Worm (Caenorhabditis elegans) whole organism, late embryonic: ENCODE data around the gene raga-1.

Experiments
- C08G9.2 ChIP-seq: sonication (generic microtip); optimal IDR thresholded peaks from 2 replicates; lab custom pipeline; 2016; ENCODE audit warnings: mild to moderate bottlenecking, missing genetic modification characterization, moderate library complexity, missing compliant biosample characterization
- C38D4.7 ChIP-seq: fragments of 200-800 bp; sonication (Bioruptor generic); optimal IDR thresholded peaks from 2 replicates; lab custom pipeline; 2018; ENCODE audit warnings: mild to moderate bottlenecking, missing genetic modification characterization, moderate library complexity, missing compliant biosample characterization
- K09A11.1 ChIP-seq: sonication (generic microtip); optimal IDR thresholded peaks from 2 replicates; lab custom pipeline; 2017; ENCODE audit warnings: antibody characterized with exemption, mild to moderate bottlenecking, missing genetic modification characterization, missing compliant biosample characterization; ENCODE audit not compliant: insufficient read depth
- Y22D7AL.16 ChIP-seq: sonication (generic microtip); optimal IDR thresholded peaks from 2 replicates; lab custom pipeline; 2016; ENCODE audit warnings: missing genetic modification characterization, missing compliant biosample characterization
- ceh-14 ChIP-seq: sonication (generic microtip); optimal IDR thresholded peaks from 2 replicates; lab custom pipeline; 2016; ENCODE audit warnings: missing genotype, missing genetic modification characterization, missing compliant biosample characterization
- ceh-18 ChIP-seq: sonication (generic microtip); optimal IDR thresholded peaks from 2 replicates; lab custom pipeline; 2016; ENCODE audit warnings: missing genetic modification characterization, missing compliant biosample characterization
- ceh-19 ChIP-seq: fragments of 200-800 bp; sonication (Bioruptor generic); optimal IDR thresholded peaks from 2 replicates; lab custom pipeline; 2018; ENCODE audit warnings: mild to moderate bottlenecking, missing genetic modification characterization, missing compliant biosample characterization
- ceh-31 ChIP-seq: sonication (generic microtip); optimal IDR thresholded peaks from 2 replicates; lab custom pipeline; 2016; ENCODE audit warnings: missing genetic modification characterization, missing compliant biosample characterization
- ceh-34 ChIP-seq: sonication (generic microtip); optimal IDR thresholded peaks from 2 replicates; lab custom pipeline; 2016; ENCODE audit warnings: mild to moderate bottlenecking, missing genetic modification characterization, missing compliant biosample characterization
- ceh-48 ChIP-seq: sonication (generic microtip); optimal IDR thresholded peaks from 2 replicates; lab custom pipeline; 2016; ENCODE audit warnings: missing genetic modification characterization, inconsistent platforms, missing compliant biosample characterization
- che-1 ChIP-seq: sonication (generic microtip); optimal IDR thresholded peaks from 2 replicates; lab custom pipeline; 2016; ENCODE audit warnings: mild to moderate bottlenecking, missing genetic modification characterization, missing compliant biosample characterization
- dmd-4 ChIP-seq: sonication (generic microtip); optimal IDR thresholded peaks from 2 replicates; lab custom pipeline; 2016; ENCODE audit warnings: borderline replicate concordance, missing genetic modification characterization, missing compliant biosample characterization
- dve-1 ChIP-seq: sonication (generic microtip); optimal IDR thresholded peaks from 2 replicates; lab custom pipeline; 2017; ENCODE audit warnings: antibody characterized with exemption, mild to moderate bottlenecking, missing genetic modification characterization, missing compliant biosample characterization
- elt-2 ChIP-seq: sonication (generic microtip); optimal IDR thresholded peaks from 2 replicates; lab custom pipeline; 2016; ENCODE audit warnings: missing genetic modification reagents, missing genetic modification characterization, missing compliant biosample characterization
- ets-4 ChIP-seq: sonication (generic microtip); optimal IDR thresholded peaks from 2 replicates; lab custom pipeline; 2016; ENCODE audit warnings: missing genetic modification characterization, missing compliant biosample characterization
- fax-1 ChIP-seq: sonication (generic microtip); optimal IDR thresholded peaks from 2 replicates; lab custom pipeline; 2016; ENCODE audit warnings: missing genotype, missing genetic modification characterization, missing compliant biosample characterization
- gmeb-2 ChIP-seq: sonication (generic microtip); optimal IDR thresholded peaks from 2 replicates; lab custom pipeline; 2016; ENCODE audit warnings: missing genetic modification characterization, inconsistent platforms, missing compliant biosample characterization
- hlh-30 ChIP-seq: sonication (generic microtip); optimal IDR thresholded peaks from 2 replicates; lab custom pipeline; 2017; ENCODE audit warnings: antibody characterized with exemption, missing genetic modification characterization, missing compliant biosample characterization; ENCODE audit not compliant: insufficient read depth
- lin-11 ChIP-seq: fragments of 200-800 bp; sonication (Bioruptor generic); optimal IDR thresholded peaks from 2 replicates; lab custom pipeline; 2018; ENCODE audit warnings: mild to moderate bottlenecking, missing genetic modification characterization, missing compliant biosample characterization
- madf-2 ChIP-seq: sonication (generic microtip); optimal IDR thresholded peaks from 2 replicates; lab custom pipeline; 2017; ENCODE audit warnings: missing genetic modification characterization, missing compliant biosample characterization
- mec-3 ChIP-seq: sonication (generic microtip); optimal IDR thresholded peaks from 2 replicates; lab custom pipeline; 2016; ENCODE audit warnings: borderline replicate concordance, missing genetic modification characterization, missing compliant biosample characterization
- nfya-1 ChIP-seq: sonication (generic microtip); optimal IDR thresholded peaks from 2 replicates; lab custom pipeline; 2017; ENCODE audit warnings: missing genetic modification characterization, mild to moderate bottlenecking, missing compliant biosample characterization, antibody characterized with exemption, moderate library complexity
- nhr-11 ChIP-seq: fragments of 150-350 bp; optimal IDR thresholded peaks from 2 replicates; lab custom pipeline; 2014; ENCODE audit warnings: missing biosample characterization, missing genetic modification characterization
- nhr-232 ChIP-seq: sonication (generic microtip); optimal IDR thresholded peaks from 2 replicates; lab custom pipeline; 2016; ENCODE audit warnings: missing genetic modification characterization, missing compliant biosample characterization
- npax-4 ChIP-seq: sonication (generic microtip); optimal IDR thresholded peaks from 2 replicates; lab custom pipeline; 2016; ENCODE audit warnings: missing genetic modification characterization, missing compliant biosample characterization
- pag-3 ChIP-seq: sonication (generic microtip); optimal IDR thresholded peaks from 2 replicates; lab custom pipeline; 2016; ENCODE audit warnings: missing compliant biosample characterization, missing genetic modification characterization, borderline replicate concordance
- pat-9 ChIP-seq: fragments of 200-800 bp; sonication (Bioruptor generic); optimal IDR thresholded peaks from 2 replicates; lab custom pipeline; 2018; ENCODE audit warnings: mild to moderate bottlenecking, missing genetic modification characterization, moderate library complexity, missing compliant biosample characterization
- pax-1 ChIP-seq: fragments of 150-350 bp; optimal IDR thresholded peaks from 2 replicates; lab custom pipeline; 2014; ENCODE audit warnings: missing biosample characterization, missing genetic modification characterization
- pha-2 ChIP-seq: sonication (generic microtip); optimal IDR thresholded peaks from 2 replicates; lab custom pipeline; 2017; ENCODE audit warnings: mild to moderate bottlenecking, missing genetic modification characterization, missing compliant biosample characterization
- ref-2 ChIP-seq: sonication (generic microtip); optimal IDR thresholded peaks from 2 replicates; lab custom pipeline; 2016; ENCODE audit warnings: missing genetic modification characterization, missing compliant biosample characterization
- sox-4 ChIP-seq: sonication (generic microtip); optimal IDR thresholded peaks from 2 replicates; lab custom pipeline; 2017; ENCODE audit warnings: mild to moderate bottlenecking, missing genetic modification characterization, inconsistent platforms, missing compliant biosample characterization
- syd-9 ChIP-seq: sonication (generic microtip); optimal IDR thresholded peaks from 2 replicates; lab custom pipeline; 2016; ENCODE audit warnings: mild to moderate bottlenecking, missing genetic modification characterization, moderate library complexity, missing compliant biosample characterization
- tbx-2 ChIP-seq: sonication (generic microtip); optimal IDR thresholded peaks from 2 replicates; lab custom pipeline; 2016; ENCODE audit warnings: missing genetic modification characterization, missing compliant biosample characterization
- tbx-7 ChIP-seq: sonication (generic microtip); optimal IDR thresholded peaks from 2 replicates; lab custom pipeline; 2016; ENCODE audit warnings: missing genotype, missing genetic modification characterization, missing compliant biosample characterization
- ttx-3 ChIP-seq: sonication (generic microtip); optimal IDR thresholded peaks from 2 replicates; lab custom pipeline; 2016; ENCODE audit warnings: missing genetic modification reagents, missing genetic modification characterization, missing compliant biosample characterization
- unc-3 ChIP-seq, 2 experiments: fragments of 200-800 bp in 1 of 2; sonication (Bioruptor generic) in 1 of 2; sonication (generic microtip) in 1 of 2; conservative IDR thresholded peaks in 1 of 2; optimal IDR thresholded peaks in 1 of 2; 2 replicates each; pipeline versions ENCODE4 v1.3.6 to Lab custom; 2016 to 2022; ENCODE audit warnings: missing compliant biosample characterization in 2 of 2, missing genetic modification characterization in 2 of 2, missing genetic modification reagents in 1 of 2
- unc-42 ChIP-seq: sonication (generic microtip); optimal IDR thresholded peaks from 2 replicates; lab custom pipeline; 2016; ENCODE audit warnings: missing genotype, missing genetic modification characterization, missing compliant biosample characterization
- unc-86 ChIP-seq: sonication (generic microtip); optimal IDR thresholded peaks from 2 replicates; lab custom pipeline; 2016; ENCODE audit warnings: missing genetic modification characterization, missing compliant biosample characterization
- zip-5 ChIP-seq: sonication (generic microtip); optimal IDR thresholded peaks from 2 replicates; lab custom pipeline; 2016; ENCODE audit warnings: missing genetic modification characterization, missing compliant biosample characterization
- ztf-16 ChIP-seq: sonication (generic microtip); optimal IDR thresholded peaks from 2 replicates; lab custom pipeline; 2017; ENCODE audit warnings: missing genetic modification characterization, missing compliant biosample characterization

The raga-1 gene

ce11 chrII:11344554-11344953 lies 43.4 kb downstream of the raga-1 start:
- no peak for TF ChIP-seq elt-2 (tag; lab: Kevin White, UChicago)
- no peak for TF ChIP-seq ets-4
- TF ChIP-seq pag-3 (tag; lab: Kevin White, UChicago): no peak
- TF ChIP-seq zip-5: no peak
- TF ChIP-seq dve-1: no peak
- TF ChIP-seq syd-9 (tag; lab: Kevin White, UChicago): no peak
- no peak for TF ChIP-seq ceh-34
- no peak for TF ChIP-seq tbx-7 (tag; lab: Kevin White, UChicago)
- TF ChIP-seq ceh-19: no peak
- TF ChIP-seq, all 69 proteins: peak for 0

ce11 chrII:11345570-11346029 lies 44.4 kb downstream of the raga-1 start, which contains the start of gene nduf-11:
nduf-11 (minus strand) TSS chrII:11345620.
- TF ChIP-seq Y22D7AL.16 (tag; lab: Kevin White, UChicago) (peak; percentile 0), sox-4 (tag; lab: Kevin White, UChicago) (peak; percentile 47), pat-9 (tag; lab: Kevin White, UChicago) (peak; percentile 18), ceh-34 (peak; percentile 39), nfya-1 (tag; lab: Kevin White, UChicago) (peak; percentile 60), unc-3 (GFP tag; conservative IDR thresholded peaks at IDR 0.05; lab: Robert Waterston, UW) (no peak), unc-3 (tag; optimal IDR thresholded peaks at IDR 0.05; lab: Kevin White, UChicago) (peak; percentile 48), C38D4.7 (GFP tag; lab: Kevin White, UChicago) (peak; percentile 25), ceh-48 (tag; lab: Kevin White, UChicago) (peak; percentile 29), fax-1 (tag; lab: Kevin White, UChicago) (peak; percentile 19), K09A11.1 (peak; percentile 48), pha-2 (tag; lab: Kevin White, UChicago) (peak; percentile 9), nhr-11 (tag; lab: Kevin White, UChicago) (no peak), dve-1 (peak; percentile 55), gmeb-2 (peak; percentile 11), ref-2 (peak; percentile 46), nhr-232 (tag; lab: Kevin White, UChicago) (peak; percentile 1), pax-1 (tag; lab: Kevin White, UChicago) (peak; percentile 38), ztf-16 (tag; lab: Kevin White, UChicago) (no peak), lin-11 (peak; percentile 29), elt-2 (tag; lab: Kevin White, UChicago) (peak; percentile 73), mec-3 (tag; lab: Kevin White, UChicago) (no peak), unc-86 (peak; percentile 58), ceh-14 (tag; lab: Kevin White, UChicago) (peak; percentile 58), C08G9.2 (tag; lab: Kevin White, UChicago) (no peak), tbx-2 (tag; lab: Kevin White, UChicago) (peak; percentile 59), ceh-31 (peak; percentile 59), ceh-18 (tag; lab: Kevin White, UChicago) (peak; percentile 31), ttx-3 (tag; lab: Kevin White, UChicago) (peak; percentile 44), dmd-4 (tag; lab: Kevin White, UChicago) (no peak), unc-42 (tag; lab: Kevin White, UChicago) (peak; percentile 37), che-1 (tag; lab: Kevin White, UChicago) (peak; percentile 42), npax-4 (tag; lab: Kevin White, UChicago) (no peak), madf-2 (tag; lab: Kevin White, UChicago) (peak; percentile 7), hlh-30 (tag; lab: Kevin White, UChicago) (no peak)
